Fruit fly (Drosophila melanogaster) whole organism, pupa: ENCODE data around the gene Seipin.

Experiments
- CG10348 ChIP-seq: fragments of 200-800 bp; sonication (Bioruptor generic); IDR thresholded peaks from 2 replicates; pipeline ENCODE4 v1.3.6; 2022; ENCODE audit warnings: missing biosample characterization, missing genetic modification characterization
- CG12605 ChIP-seq: fragments of 200-800 bp; sonication (Bioruptor generic); IDR thresholded peaks from 2 replicates; pipeline ENCODE4 v1.3.6; 2022; ENCODE audit warnings: missing biosample characterization, missing genetic modification characterization
- CG13204 ChIP-seq: fragments of 200-800 bp; sonication (Bioruptor generic); optimal IDR thresholded peaks from 2 replicates; lab custom pipeline; 2018; ENCODE audit warnings: missing biosample characterization, mild to moderate bottlenecking, missing genetic modification characterization, moderate library complexity
- CG14655 ChIP-seq: fragments of 200-800 bp; sonication (Bioruptor generic); optimal IDR thresholded peaks from 3 replicates; lab custom pipeline; 2017; ENCODE audit warnings: mild to moderate bottlenecking, missing biosample characterization, missing genetic modification reagents, missing genetic modification characterization
- CG15710 ChIP-seq: fragments of 200-800 bp; sonication (Bioruptor generic); optimal IDR thresholded peaks from 2 replicates; lab custom pipeline; 2018; ENCODE audit warnings: missing biosample characterization, mild to moderate bottlenecking, missing genetic modification characterization, moderate library complexity
- CG17806 ChIP-seq: fragments of 200-800 bp; sonication (Bioruptor generic); optimal IDR thresholded peaks from 2 replicates; lab custom pipeline; 2018; ENCODE audit warnings: missing biosample characterization, mild to moderate bottlenecking, missing genetic modification characterization, moderate library complexity
- CG32121 ChIP-seq: fragments of 200-800 bp; sonication (Bioruptor generic); IDR thresholded peaks from 2 replicates; pipeline ENCODE4 v1.3.6; 2022; ENCODE audit warnings: missing biosample characterization, missing genetic modification characterization
- CG34367 ChIP-seq: fragments of 200-800 bp; sonication (Bioruptor generic); optimal IDR thresholded peaks from 2 replicates; lab custom pipeline; 2018; ENCODE audit warnings: missing biosample characterization, mild to moderate bottlenecking, missing genetic modification characterization
- CG4496 ChIP-seq: fragments of 200-800 bp; sonication (Bioruptor generic); IDR thresholded peaks from 3 replicates; pipeline ENCODE4 v1.3.6; 2022; ENCODE audit warnings: missing biosample characterization, missing genetic modification characterization
- CG8159 ChIP-seq: fragments of 200-800 bp; sonication (Bioruptor generic); optimal IDR thresholded peaks from 3 replicates; lab custom pipeline; 2018; ENCODE audit warnings: missing biosample characterization, mild to moderate bottlenecking, missing genetic modification characterization, moderate library complexity
- CG8301 ChIP-seq: fragments of 200-800 bp; sonication (Bioruptor generic); optimal IDR thresholded peaks from 2 replicates; lab custom pipeline; 2018; ENCODE audit warnings: missing biosample characterization, mild to moderate bottlenecking, missing genetic modification characterization
- CG9948 ChIP-seq: fragments of 200-800 bp; sonication (Bioruptor generic); optimal IDR thresholded peaks from 2 replicates; lab custom pipeline; 2018; ENCODE audit warnings: missing biosample characterization, mild to moderate bottlenecking, missing genetic modification characterization, moderate library complexity
- D1 ChIP-seq: fragments of 200-800 bp; sonication (Bioruptor generic); optimal IDR thresholded peaks from 2 replicates; lab custom pipeline; 2018; ENCODE audit warnings: missing biosample characterization, mild to moderate bottlenecking, missing genetic modification characterization, moderate library complexity
- EcR ChIP-seq: fragments of 200-800 bp; sonication (Bioruptor generic); optimal IDR thresholded peaks from 3 replicates; lab custom pipeline; 2019; ENCODE audit warnings: missing biosample characterization, missing genetic modification characterization, mild to moderate bottlenecking, moderate library complexity, missing genetic modification reagents
- Ets98B ChIP-seq: fragments of 200-800 bp; sonication (Bioruptor generic); IDR thresholded peaks from 2 replicates; pipeline ENCODE4 v1.3.6; 2022; ENCODE audit warnings: missing biosample characterization, missing genetic modification characterization
- Pif1A ChIP-seq: fragments of 200-800 bp; sonication (Bioruptor generic); optimal IDR thresholded peaks from 3 replicates; lab custom pipeline; 2016; ENCODE audit warnings: missing biosample characterization, missing genetic modification characterization
- Pif1B ChIP-seq: fragments of 200-800 bp; sonication (Bioruptor generic); optimal IDR thresholded peaks from 3 replicates; lab custom pipeline; 2016; ENCODE audit warnings: missing biosample characterization, missing genetic modification characterization
- Snoo ChIP-seq: fragments of 200-800 bp; sonication (Bioruptor generic); optimal IDR thresholded peaks from 3 replicates; lab custom pipeline; 2017; ENCODE audit warnings: missing biosample characterization, mild to moderate bottlenecking, missing genetic modification characterization, inconsistent platforms
- fd96Ca ChIP-seq: fragments of 200-800 bp; sonication (Bioruptor generic); IDR thresholded peaks from 3 replicates; pipeline ENCODE4 v1.3.6; 2022; ENCODE audit warnings: missing biosample characterization, missing genetic modification characterization
- gl ChIP-seq: fragments of 200-800 bp; sonication (Bioruptor generic); optimal IDR thresholded peaks from 2 replicates; lab custom pipeline; 2018; ENCODE audit warnings: missing biosample characterization, mild to moderate bottlenecking, missing genetic modification characterization
- rn ChIP-seq: fragments of 200-800 bp; sonication (Bioruptor generic); IDR thresholded peaks from 2 replicates; pipeline ENCODE4 v1.3.6; 2022; ENCODE audit warnings: missing biosample characterization, missing genetic modification characterization

The Seipin gene

DNA sequence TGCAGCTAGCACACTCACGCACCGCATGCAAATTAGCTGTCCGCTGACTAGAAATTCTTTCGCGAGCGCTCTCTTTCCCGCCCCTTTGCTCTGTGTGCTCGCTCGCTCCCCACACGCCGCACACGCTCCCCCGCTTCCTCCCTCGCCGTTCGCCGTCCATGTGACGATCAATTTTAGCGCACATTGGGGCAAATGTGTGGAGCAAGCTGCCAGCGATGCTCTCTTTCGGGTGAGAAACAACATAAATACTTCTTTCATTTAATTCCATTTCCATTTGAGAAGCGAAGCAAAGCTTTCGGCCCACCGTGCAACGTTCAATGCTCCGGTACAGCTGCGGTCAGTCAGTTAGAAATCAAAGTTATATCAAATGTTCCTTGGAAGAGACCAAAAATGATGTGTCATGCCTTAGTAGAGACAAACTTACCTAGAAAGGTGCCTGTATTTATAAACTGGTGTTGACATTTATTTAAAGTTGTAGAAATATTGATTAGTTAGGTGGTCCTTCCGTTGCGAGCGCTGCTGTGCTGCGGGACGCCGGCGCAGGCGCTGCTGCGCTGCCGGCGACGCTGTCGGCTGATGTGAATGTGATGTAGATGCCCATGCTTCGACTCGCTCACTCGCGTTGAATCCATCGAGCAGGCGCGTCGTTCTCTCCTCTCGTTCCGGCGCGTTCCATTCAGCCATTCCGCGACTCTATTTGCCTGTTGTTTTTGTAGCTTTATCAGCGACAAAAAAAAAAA, 26.6 kb downstream of the Seipin start:
- TF ChIP-seq gl (peak; percentile 95), fd96Ca (GFP tag; lab: Robert Waterston, UW) (peak; percentile 98), Pif1A (GFP tag; lab: Kevin White, UChicago) (peak; percentile 96), Snoo (tag; lab: Kevin White, UChicago) (peak; percentile 98), CG12605 (GFP tag; lab: Robert Waterston, UW) (peak; percentile 97), CG32121 (GFP tag; lab: Robert Waterston, UW) (peak; percentile 97), CG10348 (GFP tag; lab: Robert Waterston, UW) (peak; percentile 89), EcR (GFP tag; lab: Kevin White, UChicago) (peak; percentile 100), CG8301 (tag; lab: Kevin White, UChicago) (peak; percentile 98), CG4496 (GFP tag; lab: Robert Waterston, UW) (peak; percentile 98), CG17806 (tag; lab: Kevin White, UChicago) (peak; percentile 94), D1 (tag; lab: Kevin White, UChicago) (peak; percentile 80), CG8159 (peak; percentile 97), CG9948 (tag; lab: Kevin White, UChicago) (peak; percentile 96), rn (GFP tag; lab: Robert Waterston, UW) (peak; percentile 82), CG15710 (peak; percentile 97), CG34367 (tag; lab: Kevin White, UChicago) (peak; percentile 97), Pif1B (GFP tag; lab: Kevin White, UChicago) (peak; percentile 92), CG14655 (GFP tag; lab: Kevin White, UChicago) (peak; percentile 98), CG13204 (GFP tag; lab: Kevin White, UChicago) (peak; percentile 92), Ets98B (GFP tag; lab: Robert Waterston, UW) (peak; percentile 98)

DNA sequence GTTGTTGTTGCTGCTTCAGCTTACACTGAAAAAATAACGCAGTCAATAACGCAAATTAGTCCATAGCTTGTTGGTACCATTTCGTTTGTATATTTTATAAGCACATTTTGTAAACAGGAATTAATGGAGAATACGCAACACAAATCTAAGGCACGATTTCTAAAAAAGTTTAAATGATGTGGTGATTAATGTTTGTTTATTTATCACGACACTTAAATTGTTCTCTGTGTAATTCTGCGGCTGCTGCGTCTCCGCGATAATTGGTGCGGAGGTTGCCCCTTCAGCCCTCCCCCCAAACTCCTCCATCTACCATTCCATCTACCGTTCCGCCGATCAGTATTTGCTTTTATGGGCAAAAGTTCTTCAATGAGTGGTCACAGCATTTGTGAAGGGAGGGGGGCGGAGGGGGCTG, 27.9 kb downstream of the Seipin start:
- TF ChIP-seq fd96Ca (GFP tag; lab: Robert Waterston, UW) (peak; percentile 86), CG9948 (tag; lab: Kevin White, UChicago) (peak; percentile 89), CG8301 (tag; lab: Kevin White, UChicago) (peak; percentile 94), Pif1B (GFP tag; lab: Kevin White, UChicago) (peak; percentile 89), Snoo (tag; lab: Kevin White, UChicago) (peak; percentile 84), EcR (GFP tag; lab: Kevin White, UChicago) (peak; percentile 49), CG14655 (GFP tag; lab: Kevin White, UChicago) (peak; percentile 91), CG10348 (GFP tag; lab: Robert Waterston, UW) (no peak), Pif1A (GFP tag; lab: Kevin White, UChicago) (peak; percentile 92), CG12605 (GFP tag; lab: Robert Waterston, UW) (peak; percentile 80), CG13204 (GFP tag; lab: Kevin White, UChicago) (peak; percentile 88), CG4496 (GFP tag; lab: Robert Waterston, UW) (peak; percentile 92), rn (GFP tag; lab: Robert Waterston, UW) (peak; percentile 80), gl (peak; percentile 88), CG8159 (peak; percentile 92), CG32121 (GFP tag; lab: Robert Waterston, UW) (peak; percentile 91), Ets98B (GFP tag; lab: Robert Waterston, UW) (peak; percentile 91), CG15710 (peak; percentile 87), D1 (tag; lab: Kevin White, UChicago) (peak; percentile 80), CG34367 (tag; lab: Kevin White, UChicago) (peak; percentile 91), CG17806 (tag; lab: Kevin White, UChicago) (peak; percentile 91)

DNA sequence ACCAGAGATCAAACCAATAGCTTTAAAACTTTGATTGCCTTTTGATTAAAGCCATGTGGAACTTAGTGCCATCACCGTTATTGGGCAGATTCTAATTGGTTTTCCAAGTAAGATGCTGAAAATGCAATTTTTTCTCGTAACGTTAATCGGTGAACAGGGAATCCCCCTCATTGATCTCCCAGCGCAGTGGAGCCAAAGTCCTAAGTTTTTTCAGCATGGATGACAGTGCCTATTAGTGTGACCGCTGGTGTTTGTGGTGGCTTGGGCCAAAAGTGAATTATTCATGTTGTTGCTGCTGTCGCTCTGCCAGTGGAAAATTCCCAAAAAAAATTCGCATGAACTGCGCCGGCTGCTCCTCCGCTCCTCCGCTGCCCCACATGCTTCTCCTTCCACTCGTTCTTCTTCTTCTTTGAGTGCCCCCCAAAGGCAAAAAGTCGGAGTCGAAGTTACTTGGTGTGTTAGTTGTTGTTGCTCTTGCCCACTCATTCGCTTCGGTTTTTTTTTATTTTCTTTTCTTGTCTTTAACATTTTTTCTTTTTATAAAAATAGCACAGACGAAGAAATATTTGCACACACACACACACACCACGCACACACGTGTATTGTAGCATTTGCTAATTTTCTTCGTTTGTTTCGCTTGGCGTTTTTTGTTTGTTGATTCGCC, 28.5 kb downstream of the Seipin start:
- TF ChIP-seq CG9948 (tag; lab: Kevin White, UChicago) (peak; percentile 58), CG12605 (GFP tag; lab: Robert Waterston, UW) (peak; percentile 68), CG10348 (GFP tag; lab: Robert Waterston, UW) (0 out of 2 replicates have a peak, but pooled peaks have one; percentile 38), Ets98B (GFP tag; lab: Robert Waterston, UW) (peak; percentile 34; the same call in 1 of the 2 replicates), CG13204 (GFP tag; lab: Kevin White, UChicago) (peak; percentile 17), D1 (tag; lab: Kevin White, UChicago) (no peak), CG8159 (peak; percentile 36), CG34367 (tag; lab: Kevin White, UChicago) (peak; percentile 47), CG15710 (peak; percentile 63), CG4496 (GFP tag; lab: Robert Waterston, UW) (peak; percentile 82), Snoo (tag; lab: Kevin White, UChicago) (peak; percentile 51), Pif1A (GFP tag; lab: Kevin White, UChicago) (peak; percentile 41), CG32121 (GFP tag; lab: Robert Waterston, UW) (peak; percentile 38; the same call in 1 of the 2 replicates), EcR (GFP tag; lab: Kevin White, UChicago) (no peak), rn (GFP tag; lab: Robert Waterston, UW) (no peak), CG14655 (GFP tag; lab: Kevin White, UChicago) (peak; percentile 70), Pif1B (GFP tag; lab: Kevin White, UChicago) (no peak), CG17806 (tag; lab: Kevin White, UChicago) (peak; percentile 43), gl (no peak), CG8301 (tag; lab: Kevin White, UChicago) (peak; percentile 61), fd96Ca (GFP tag; lab: Robert Waterston, UW) (peak; percentile 73; the same call in 2 of the 3 replicates)

DNA sequence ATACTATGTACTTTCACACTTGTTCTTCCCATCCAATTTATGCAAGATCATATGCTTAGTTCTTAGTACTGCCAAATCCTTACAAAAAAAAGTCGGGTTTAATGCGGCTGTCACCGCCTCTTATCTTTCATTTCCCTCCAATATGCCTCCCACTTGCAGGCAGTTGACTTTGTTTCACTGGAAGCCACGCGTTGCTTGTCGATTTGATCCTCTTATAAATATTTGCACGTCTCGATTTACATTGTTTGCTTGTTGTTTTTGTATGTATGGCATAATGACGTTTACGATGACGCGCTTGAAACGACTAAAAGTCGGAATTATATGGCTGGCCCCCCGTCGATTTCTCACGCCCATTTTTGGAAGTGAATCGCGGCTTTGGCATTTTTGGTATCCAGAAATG, 29.4 kb downstream of the Seipin start:
- TF ChIP-seq Pif1A (GFP tag; lab: Kevin White, UChicago) (peak; percentile 10), rn (GFP tag; lab: Robert Waterston, UW) (no peak)
